Worm (Caenorhabditis elegans) whole organism, L4/young adult: ENCODE data around the gene inos-1.

Experiments
- W03F9.2 ChIP-seq: fragments of 150-350 bp; optimal IDR thresholded peaks from 2 replicates; lab custom pipeline; 2014; ENCODE audit warnings: missing biosample characterization, missing genetic modification characterization
- dao-5 ChIP-seq: sonication (generic microtip); optimal IDR thresholded peaks from 2 replicates; lab custom pipeline; 2016; ENCODE audit warnings: missing genotype, missing genetic modification characterization, moderate library complexity, missing compliant biosample characterization
- him-1 ChIP-seq: sonication (generic microtip); optimal IDR thresholded peaks from 2 replicates; lab custom pipeline; 2016; ENCODE audit warnings: missing genotype, missing genetic modification reagents, missing genetic modification characterization, missing compliant biosample characterization

The inos-1 gene

ce11 chrII:11658854-11659253 lies 41.2 kb downstream of the inos-1 start:
- no peak for TF ChIP-seq dao-5 (tag; lab: Kevin White, UChicago)
- TF ChIP-seq him-1 (tag; lab: Kevin White, UChicago), result no peak
- TF ChIP-seq W03F9.2 (tag; lab: Kevin White, UChicago), result no peak

DNA sequence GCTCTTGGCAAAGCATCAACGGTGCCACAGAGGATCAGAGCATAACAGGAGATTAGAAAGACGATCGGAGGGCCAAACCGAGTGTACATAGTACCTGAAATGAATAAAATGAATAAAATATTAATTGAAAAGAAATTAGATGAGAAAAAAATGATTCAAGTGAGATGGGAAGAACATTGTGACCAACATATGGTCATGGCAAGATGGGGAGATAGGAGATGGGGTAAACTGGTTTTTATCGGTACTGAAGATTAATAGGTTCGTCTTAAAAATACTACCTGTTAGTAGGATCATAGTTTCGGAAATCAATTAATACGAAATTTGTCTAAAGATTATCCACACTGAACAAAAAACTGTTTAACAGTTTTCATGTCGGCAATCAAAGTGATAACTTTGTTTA lies 43.0 kb downstream of the inos-1 start, which contains the start of gene nep-1:
TSS of gene nep-1 (minus strand) at position 101 of the 400 bp plus-strand sequence.
- TF ChIP-seq him-1 (tag; lab: Kevin White, UChicago) (no peak), W03F9.2 (tag; lab: Kevin White, UChicago) (no peak), dao-5 (tag; lab: Kevin White, UChicago) (no peak)

- TF ChIP-seq W03F9.2 (tag; lab: Kevin White, UChicago), result peak; percentile 82
- TF ChIP-seq him-1 (tag; lab: Kevin White, UChicago), result no peak
- TF ChIP-seq dao-5 (tag; lab: Kevin White, UChicago), result no peak
These were observed 47.4 kb downstream of the inos-1 start, which contains the start of the genes rad-23 and rpn-12 for ce11 chrII:11652679-11653174. TSS of gene rad-23 (minus strand) at chrII:11652729. TSS of gene rpn-12 (plus strand) at chrII:11653124.

ce11 chrII:11652125-11652524 lies 48.0 kb downstream of the inos-1 start:
- TF ChIP-seq W03F9.2 (tag; lab: Kevin White, UChicago), result no peak
- TF ChIP-seq him-1 (tag; lab: Kevin White, UChicago), result no peak
- no peak for TF ChIP-seq dao-5 (tag; lab: Kevin White, UChicago)

DNA sequence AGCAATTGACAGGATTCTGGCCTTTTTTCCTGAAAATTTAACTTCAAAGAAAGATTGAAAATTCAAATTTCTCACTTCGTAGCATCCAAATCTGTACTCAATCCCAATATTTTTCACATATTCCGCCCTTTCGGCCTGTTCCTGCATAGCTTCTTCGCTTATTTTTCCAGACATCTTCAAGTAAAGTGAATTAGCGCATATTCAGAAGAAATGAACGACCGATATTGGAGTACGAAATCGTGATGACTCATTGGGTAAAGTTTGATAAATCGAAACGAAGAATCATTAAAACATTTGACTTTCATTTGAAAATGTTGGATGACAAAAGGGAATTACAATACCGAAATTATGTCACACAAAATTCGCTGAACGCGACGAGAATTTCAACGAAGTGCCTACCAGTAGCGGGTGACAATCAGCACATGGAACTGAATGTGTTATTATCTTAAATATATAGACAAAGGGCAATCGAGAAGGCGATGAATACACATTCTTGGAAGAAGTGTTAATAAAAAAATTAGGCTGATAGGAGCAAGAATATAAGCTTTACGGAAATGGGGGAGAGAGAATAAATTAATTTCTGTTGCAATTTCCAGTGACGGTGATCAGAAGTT lies 49.0 kb downstream of the inos-1 start, which contains the start of gene coa-7:
TSS of gene coa-7 (minus strand) at position 174 of the 614 bp plus-strand sequence.
- TF ChIP-seq dao-5 (tag; lab: Kevin White, UChicago), result no peak
- TF ChIP-seq W03F9.2 (tag; lab: Kevin White, UChicago), result no peak
- TF ChIP-seq him-1 (tag; lab: Kevin White, UChicago), result no peak

DNA sequence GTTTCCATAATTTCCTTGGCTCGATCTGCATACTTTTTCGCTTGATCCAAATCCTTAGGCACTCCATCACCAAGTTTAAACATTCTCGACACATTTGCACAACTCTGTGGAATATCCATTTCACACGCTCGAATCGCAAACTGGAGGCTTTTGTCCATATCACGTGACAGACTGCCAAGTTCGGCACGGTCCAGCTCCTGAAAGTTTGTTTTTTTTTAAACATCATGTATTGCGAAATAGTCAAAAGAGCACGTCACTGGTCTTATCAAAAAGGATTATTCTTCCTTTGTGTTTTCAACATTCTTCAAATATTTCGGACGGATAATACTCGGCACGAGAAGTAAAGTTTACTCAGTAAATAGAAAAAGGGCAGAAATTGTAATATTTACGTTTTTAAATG lies 50.9 kb downstream of the inos-1 start:
- TF ChIP-seq him-1 (tag; lab: Kevin White, UChicago) (no peak), W03F9.2 (tag; lab: Kevin White, UChicago) (no peak), dao-5 (tag; lab: Kevin White, UChicago) (no peak)
